Fruit fly (Drosophila melanogaster) whole organism, embryonic: Measurements from ENCODE around the gene NetB.

Experiments
- Atf3 ChIP-seq: fragments of 200-800 bp; sonication (Bioruptor generic); optimal IDR thresholded peaks from 3 replicates; lab custom pipeline; 2016; ENCODE audit warnings: missing biosample characterization, missing genetic modification characterization
- Blimp-1 ChIP-seq: fragments of 200-800 bp; sonication (Bioruptor generic); optimal IDR thresholded peaks from 3 replicates; lab custom pipeline; 2018; ENCODE audit warnings: missing biosample characterization, missing genetic modification characterization, mild to moderate bottlenecking, moderate library complexity, missing genetic modification reagents
- CG10147 ChIP-seq: fragments of 200-800 bp; sonication (Bioruptor generic); optimal IDR thresholded peaks from 2 replicates; lab custom pipeline; 2019; ENCODE audit warnings: missing biosample characterization, mild to moderate bottlenecking, missing genetic modification characterization, moderate library complexity
- CG1024 ChIP-seq: fragments of 200-800 bp; sonication (Bioruptor generic); IDR thresholded peaks from 2 replicates; pipeline ENCODE4 v1.3.6; 2022; ENCODE audit warnings: missing biosample characterization, missing genetic modification characterization
- CG12299 ChIP-seq: fragments of 200-800 bp; sonication (Bioruptor generic); optimal IDR thresholded peaks from 2 replicates; lab custom pipeline; 2018; ENCODE audit warnings: missing biosample characterization, mild to moderate bottlenecking, missing genetic modification characterization
- CG12659 ChIP-seq: fragments of 200-800 bp; sonication (Bioruptor generic); optimal IDR thresholded peaks from 3 replicates; lab custom pipeline; 2017; ENCODE audit warnings: mild to moderate bottlenecking, missing biosample characterization, missing genetic modification reagents, missing genetic modification characterization
- CG12769 ChIP-seq: fragments of 200-800 bp; sonication (Bioruptor generic); optimal IDR thresholded peaks from 2 replicates; lab custom pipeline; 2019; ENCODE audit warnings: missing biosample characterization, mild to moderate bottlenecking, missing genetic modification characterization, moderate library complexity
- CG17186 ChIP-seq: fragments of 200-800 bp; sonication (Bioruptor generic); optimal IDR thresholded peaks from 3 replicates; lab custom pipeline; 2017; ENCODE audit warnings: missing biosample characterization, missing genetic modification reagents, missing genetic modification characterization
- CG17359 ChIP-seq: fragments of 200-800 bp; sonication (Bioruptor generic); optimal IDR thresholded peaks from 3 replicates; lab custom pipeline; 2018; ENCODE audit warnings: missing biosample characterization, mild to moderate bottlenecking, missing genetic modification characterization, moderate library complexity
- CG17361 ChIP-seq: fragments of 200-800 bp; sonication (Bioruptor generic); IDR thresholded peaks from 3 replicates; pipeline ENCODE4 v1.3.6; 2022; ENCODE audit warnings: missing biosample characterization, missing genetic modification characterization
- CG17385 ChIP-seq: fragments of 200-800 bp; sonication (Bioruptor generic); optimal IDR thresholded peaks from 3 replicates; lab custom pipeline; 2018; ENCODE audit warnings: missing biosample characterization, mild to moderate bottlenecking, missing genetic modification characterization
- CG18476 ChIP-seq: fragments of 200-800 bp; sonication (Bioruptor generic); optimal IDR thresholded peaks from 2 replicates; lab custom pipeline; 2016; ENCODE audit warnings: missing biosample characterization, mild to moderate bottlenecking, missing genetic modification characterization
- CG18764 ChIP-seq: fragments of 200-800 bp; sonication (Bioruptor generic); optimal IDR thresholded peaks from 3 replicates; lab custom pipeline; 2016; ENCODE audit warnings: missing biosample characterization, missing genetic modification characterization
- CG31224 ChIP-seq: fragments of 200-800 bp; sonication (Bioruptor generic); IDR thresholded peaks from 2 replicates; pipeline ENCODE4 v1.3.6; 2022; ENCODE audit warnings: missing biosample characterization, missing genetic modification characterization
- CG3847 ChIP-seq: fragments of 200-800 bp; sonication (Bioruptor generic); IDR thresholded peaks from 2 replicates; pipeline ENCODE4 v1.3.6; 2022; ENCODE audit warnings: missing biosample characterization, missing genetic modification characterization
- CG4424 ChIP-seq: fragments of 200-800 bp; sonication (Bioruptor generic); optimal IDR thresholded peaks from 3 replicates; lab custom pipeline; 2016; ENCODE audit warnings: missing biosample characterization, missing genetic modification characterization
- CG6654 ChIP-seq: fragments of 200-800 bp; sonication (Bioruptor generic); optimal IDR thresholded peaks from 2 replicates; lab custom pipeline; 2017; ENCODE audit warnings: missing biosample characterization, mild to moderate bottlenecking, missing genetic modification characterization
- CG6689 ChIP-seq: fragments of 200-800 bp; sonication (Bioruptor generic); IDR thresholded peaks from 2 replicates; pipeline ENCODE4 v1.3.6; 2022; ENCODE audit warnings: missing biosample characterization, missing genetic modification characterization
- CG8924 ChIP-seq: fragments of 200-800 bp; optimal IDR thresholded peaks from 3 replicates; lab custom pipeline; 2019; ENCODE audit warnings: missing biosample characterization, mild to moderate bottlenecking, missing genetic modification characterization, moderate library complexity
- CoRest ChIP-seq: fragments of 200-800 bp; sonication (Bioruptor generic); optimal IDR thresholded peaks from 3 replicates; lab custom pipeline; 2018; ENCODE audit warnings: missing biosample characterization, mild to moderate bottlenecking, missing genetic modification characterization, moderate library complexity
- Doc3 ChIP-seq: fragments of 200-800 bp; sonication (Bioruptor generic); IDR thresholded peaks from 3 replicates; pipeline ENCODE4 v1.3.6; 2022; ENCODE audit warnings: missing biosample characterization, missing genetic modification characterization; ENCODE audit not compliant: partially characterized antibody
- Eip74EF ChIP-seq, 2 experiments: fragments of 200-800 bp in 1 of 2; fragments of >200 bp in 1 of 2; sonication (Bioruptor generic) in 1 of 2; optimal IDR thresholded peaks; 2 replicates each; lab custom pipeline; 2017 to 2019; ENCODE audit warnings: missing biosample characterization in 2 of 2, missing genetic modification characterization in 2 of 2, mild to moderate bottlenecking in 1 of 2, moderate library complexity in 1 of 2
- H2.0 ChIP-seq: fragments of 200-800 bp; sonication (Bioruptor generic); IDR thresholded peaks from 2 replicates; pipeline ENCODE4 v1.3.6; 2022; ENCODE audit warnings: missing biosample characterization, missing genetic modification characterization
- HLH54F ChIP-seq: fragments of 200-800 bp; sonication (Bioruptor generic); optimal IDR thresholded peaks from 3 replicates; lab custom pipeline; 2016; ENCODE audit warnings: missing biosample characterization, missing genetic modification characterization
- Hmr ChIP-seq: fragments of 200-800 bp; sonication (Bioruptor generic); optimal IDR thresholded peaks from 3 replicates; lab custom pipeline; 2017; ENCODE audit warnings: mild to moderate bottlenecking, missing biosample characterization, missing genetic modification reagents, missing genetic modification characterization
- Meics ChIP-seq: fragments of 200-800 bp; sonication (Bioruptor generic); optimal IDR thresholded peaks from 2 replicates; lab custom pipeline; 2017; ENCODE audit warnings: missing biosample characterization, mild to moderate bottlenecking, missing genetic modification characterization
- NFAT ChIP-seq: fragments of 200-800 bp; sonication (Bioruptor generic); IDR thresholded peaks from 2 replicates; pipeline ENCODE4 v1.3.6; 2022; ENCODE audit warnings: missing biosample characterization, missing genetic modification characterization
- Oli ChIP-seq: fragments of 200-800 bp; sonication (Bioruptor generic); optimal IDR thresholded peaks from 2 replicates; lab custom pipeline; 2018; ENCODE audit warnings: missing biosample characterization, mild to moderate bottlenecking, missing genetic modification characterization, moderate library complexity
- Sox100B ChIP-seq: fragments of 200-800 bp; sonication (Bioruptor generic); optimal IDR thresholded peaks from 3 replicates; lab custom pipeline; 2018; ENCODE audit warnings: missing biosample characterization, mild to moderate bottlenecking, missing genetic modification characterization
- Taf1 ChIP-seq: fragments of 200-800 bp; sonication (Bioruptor generic); IDR thresholded peaks from 2 replicates; pipeline ENCODE4 v1.3.6; 2022; ENCODE audit warnings: missing biosample characterization, missing genetic modification characterization
- bcd ChIP-seq: fragments of 200-800 bp; sonication (Bioruptor generic); optimal IDR thresholded peaks from 2 replicates; lab custom pipeline; 2017; ENCODE audit warnings: missing biosample characterization, mild to moderate bottlenecking, missing genetic modification characterization
- btn ChIP-seq: fragments of 200-800 bp; sonication (Bioruptor generic); optimal IDR thresholded peaks from 2 replicates; lab custom pipeline; 2016; ENCODE audit warnings: missing biosample characterization, missing genetic modification characterization
- danr ChIP-seq: fragments of 200-800 bp; sonication (Bioruptor generic); IDR thresholded peaks from 2 replicates; pipeline ENCODE4 v1.3.6; 2022; ENCODE audit warnings: missing biosample characterization, missing genetic modification characterization
- dpn ChIP-seq, 2 experiments: fragments of 200-800 bp; sonication (Bioruptor generic); optimal IDR thresholded peaks; 3 replicates each; lab custom pipeline; 2016; ENCODE audit warnings: missing biosample characterization in 2 of 2, missing genetic modification characterization in 2 of 2
- esg ChIP-seq: fragments of 200-800 bp; sonication (Bioruptor generic); conservative IDR thresholded peaks from 2 replicates; pipeline ENCODE4 v1.3.6; 2022; ENCODE audit warnings: missing biosample characterization, missing genetic modification characterization
- gcm2 ChIP-seq: fragments of 200-800 bp; sonication (Bioruptor generic); optimal IDR thresholded peaks from 2 replicates; lab custom pipeline; 2016; ENCODE audit warnings: missing biosample characterization, missing genetic modification characterization
- gsb ChIP-seq: fragments of 200-800 bp; sonication (Bioruptor generic); IDR thresholded peaks from 2 replicates; pipeline ENCODE4 v1.3.6; 2022; ENCODE audit warnings: missing biosample characterization, missing genetic modification characterization
- gt ChIP-seq: fragments of 200-800 bp; sonication (Bioruptor generic); IDR thresholded peaks from 2 replicates; pipeline ENCODE4 v1.3.6; 2022; ENCODE audit warnings: missing biosample characterization, missing genetic modification characterization
- hbn ChIP-seq: fragments of 200-800 bp; sonication (Bioruptor generic); IDR thresholded peaks from 2 replicates; pipeline ENCODE4 v1.3.6; 2022; ENCODE audit warnings: missing biosample characterization, missing genetic modification characterization; ENCODE audit not compliant: partially characterized antibody
- jing ChIP-seq: fragments of 200-800 bp; sonication (Bioruptor generic); optimal IDR thresholded peaks from 2 replicates; lab custom pipeline; 2018; ENCODE audit warnings: missing biosample characterization, mild to moderate bottlenecking, missing genetic modification characterization
- knrl ChIP-seq: fragments of 200-800 bp; sonication (Bioruptor generic); IDR thresholded peaks from 3 replicates; pipeline ENCODE4 v1.3.6; 2022; ENCODE audit warnings: missing biosample characterization, missing genetic modification characterization; ENCODE audit not compliant: partially characterized antibody
- lilli ChIP-seq: fragments of 200-800 bp; sonication (Bioruptor generic); optimal IDR thresholded peaks from 3 replicates; lab custom pipeline; 2016; ENCODE audit warnings: missing biosample characterization, missing genetic modification characterization
- pan ChIP-seq, 4 experiments: fragments of >200 bp in 3 of 4; fragments of 200-800 bp in 1 of 4; sonication (Bioruptor generic) in 1 of 4; optimal IDR thresholded peaks in 3 of 4; IDR thresholded peaks in 1 of 4; 2 replicates each; pipeline versions ENCODE4 v1.3.6 to Lab custom; 2017 to 2022; ENCODE audit warnings: missing biosample characterization in 2 of 4, missing genetic modification characterization in 2 of 4, mixed read lengths in 1 of 4
- pfk ChIP-seq: fragments of 200-800 bp; sonication (Bioruptor generic); optimal IDR thresholded peaks from 2 replicates; lab custom pipeline; 2018; ENCODE audit warnings: missing biosample characterization, mild to moderate bottlenecking, missing genetic modification characterization, moderate library complexity
- scrt ChIP-seq: fragments of 200-800 bp; sonication (Bioruptor generic); optimal IDR thresholded peaks from 2 replicates; lab custom pipeline; 2018; ENCODE audit warnings: missing biosample characterization, mild to moderate bottlenecking, missing genetic modification characterization, moderate library complexity
- sd ChIP-seq: fragments of 200-800 bp; sonication (Bioruptor generic); optimal IDR thresholded peaks from 3 replicates; lab custom pipeline; 2018; ENCODE audit warnings: missing biosample characterization, mild to moderate bottlenecking, missing genetic modification characterization, moderate library complexity
- sens ChIP-seq: fragments of 200-800 bp; sonication (Bioruptor generic); peaks from one replicate; lab custom pipeline; 2016; ENCODE audit warnings: missing biosample characterization, missing genetic modification characterization
- tgo ChIP-seq: fragments of 200-800 bp; sonication (Bioruptor generic); IDR thresholded peaks from 3 replicates; pipeline ENCODE4 v1.3.6; 2022; ENCODE audit warnings: missing biosample characterization, missing genetic modification characterization
- unc-4 ChIP-seq: fragments of 200-800 bp; sonication (Bioruptor generic); IDR thresholded peaks from 2 replicates; pipeline ENCODE4 v1.3.6; 2022; ENCODE audit warnings: missing biosample characterization, missing genetic modification characterization; ENCODE audit not compliant: partially characterized antibody
- zfh1 ChIP-seq: fragments of 200-800 bp; sonication (Bioruptor generic); IDR thresholded peaks from 3 replicates; pipeline ENCODE4 v1.3.6; 2022; ENCODE audit warnings: missing biosample characterization, missing genetic modification characterization

Gene NetB

DNA sequence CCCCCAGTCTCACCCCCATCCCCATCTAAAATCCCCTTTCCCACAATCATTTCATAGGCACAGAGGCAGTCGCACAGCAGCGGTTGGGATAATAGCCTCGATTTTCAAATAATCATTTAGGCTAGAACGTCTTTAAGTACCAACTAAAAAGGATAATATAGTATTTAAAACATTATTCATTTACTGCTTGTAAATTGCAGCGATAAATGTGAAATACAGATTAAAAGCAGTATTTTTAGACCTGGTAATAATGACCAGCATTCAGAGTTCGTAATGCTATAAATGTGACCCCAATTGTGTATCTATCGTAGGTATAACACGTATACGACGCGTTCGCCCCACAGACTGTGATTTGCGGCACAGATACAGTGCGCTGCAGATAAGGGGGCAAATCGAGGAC, 21.6 kb downstream of the NetB start (continued):
- TF ChIP-seq CG4424 (GFP tag; lab: Kevin White, UChicago) (peak; percentile 40), hbn (no peak), unc-4 (no peak), lilli (GFP tag; lab: Kevin White, UChicago) (peak; percentile 26), CG17385 (GFP tag; lab: Kevin White, UChicago) (peak; percentile 13), Taf1 (GFP tag; lab: Robert Waterston, UW) (no peak), CG10147 (GFP tag; lab: Kevin White, UChicago) (peak; percentile 24), btn (GFP tag; lab: Kevin White, UChicago) (no peak), Meics (GFP tag; lab: Kevin White, UChicago) (peak; percentile 41), CG12769 (peak; percentile 64), danr (no peak), pan (optimal IDR thresholded peaks at IDR 0.05; lab: Kevin White, UChicago) (no peak), pan (GFP tag; optimal IDR thresholded peaks at IDR 0.05 in 1 of 2, IDR thresholded peaks at IDR 0.05 in 1 of 2) (peak in 1 of 2 experiments; percentile 38), NFAT (GFP tag; lab: Robert Waterston, UW) (no peak), CG18476 (no peak), gt (GFP tag; lab: Robert Waterston, UW) (no peak), CG8924 (tag; lab: Kevin White, UChicago) (peak; percentile 41), Atf3 (GFP tag; lab: Kevin White, UChicago) (no peak), knrl (GFP tag; lab: Robert Waterston, UW) (no peak), CG1024 (GFP tag; lab: Robert Waterston, UW) (no peak), esg (GFP tag; lab: Robert Waterston, UW) (no peak), CG17186 (GFP tag; lab: Kevin White, UChicago) (no peak), HLH54F (no peak), CG17359 (tag; lab: Kevin White, UChicago) (peak; percentile 47), CG3847 (no peak), sd (tag; lab: Kevin White, UChicago) (no peak), bcd (peak; percentile 26), scrt (GFP tag; lab: Kevin White, UChicago) (peak; percentile 43), CoRest (tag; lab: Kevin White, UChicago) (peak; percentile 40), CG31224 (no peak), sens (peak; percentile 76), Blimp-1 (GFP tag; lab: Kevin White, UChicago) (peak; percentile 45), gcm2 (GFP tag; lab: Kevin White, UChicago) (no peak), jing (GFP tag; lab: Kevin White, UChicago) (no peak), CG12299 (tag; lab: Kevin White, UChicago) (peak; percentile 20), Hmr (peak; percentile 26), tgo (peak; percentile 46; the same call in 2 of the 3 replicates), CG6689 (GFP tag; lab: Robert Waterston, UW) (0 out of 2 replicates have a peak, but pooled peaks have one; percentile 26), CG18764 (GFP tag; lab: Kevin White, UChicago) (no peak), Oli (tag; lab: Kevin White, UChicago) (peak; percentile 40), Sox100B (GFP tag; lab: Kevin White, UChicago) (peak; percentile 14), Doc3 (GFP tag; lab: Robert Waterston, UW) (no peak), CG17361 (GFP tag; lab: Robert Waterston, UW) (peak; percentile 53), Eip74EF (GFP tag; optimal IDR thresholded peaks at IDR 0.05; lab: Kevin White, UChicago) (peak in 1 of 2 experiments; percentile 22), dpn (GFP tag; optimal IDR thresholded peaks at IDR 0.05; lab: Kevin White, UChicago) (peak in 1 of 2 experiments; percentile 27), pfk (GFP tag; lab: Kevin White, UChicago) (no peak), CG6654 (GFP tag; lab: Kevin White, UChicago) (no peak), gsb (GFP tag; lab: Robert Waterston, UW) (no peak), CG12659 (GFP tag; lab: Kevin White, UChicago) (peak; percentile 17), zfh1 (GFP tag; lab: Robert Waterston, UW) (no peak), H2.0 (GFP tag; lab: Robert Waterston, UW) (no peak)
